Worm (Caenorhabditis elegans) whole organism, L4 larva: ENCODE measurements around the gene F57A8.7.
A peak's percentile ranks its signal among the peaks of the same experiment; 100 is the strongest.

Experiments
- F37D6.2 ChIP-seq: sonication (generic microtip); optimal IDR thresholded peaks from 2 replicates; lab custom pipeline; 2016; ENCODE audit warnings: mild to moderate bottlenecking, missing genetic modification characterization, missing compliant biosample characterization
- F49E8.2 ChIP-seq: sonication (generic microtip); optimal IDR thresholded peaks from 2 replicates; lab custom pipeline; 2016; ENCODE audit warnings: missing compliant biosample characterization, mild to moderate bottlenecking, missing genetic modification characterization, borderline replicate concordance
- R02D3.7 ChIP-seq: fragments of 150-350 bp; sonication (generic microtip); optimal IDR thresholded peaks from 3 replicates; lab custom pipeline; 2014; ENCODE audit warnings: missing biosample characterization, missing genetic modification characterization
- T20F7.1 ChIP-seq: fragments of 200-800 bp; sonication (Bioruptor generic); optimal IDR thresholded peaks from 2 replicates; lab custom pipeline; 2018; ENCODE audit warnings: mild to moderate bottlenecking, missing genetic modification characterization, missing compliant biosample characterization
- Y75B8A.6 ChIP-seq: fragments of 200-800 bp; sonication (Bioruptor generic); IDR thresholded peaks from 2 replicates; pipeline ENCODE4 v1.3.6; 2022; ENCODE audit warnings: missing genetic modification reagents, missing genetic modification characterization, missing compliant biosample characterization
- ZK337.2 ChIP-seq: fragments of 200-800 bp; sonication (Bioruptor generic); IDR thresholded peaks from 2 replicates; pipeline ENCODE4 v1.3.6; 2022; ENCODE audit warnings: missing genetic modification reagents, missing genetic modification characterization, missing compliant biosample characterization
- ama-1 ChIP-seq: fragments of 150-350 bp; optimal IDR thresholded peaks from 2 replicates; lab custom pipeline; 2014; ENCODE audit warnings: inconsistent platforms, mixed read lengths
- arid-1 ChIP-seq: fragments of 200-800 bp; sonication (Bioruptor generic); conservative IDR thresholded peaks from 2 replicates; pipeline ENCODE4 v1.3.6; 2022; ENCODE audit warnings: missing genetic modification reagents, missing genetic modification characterization, missing compliant biosample characterization
- ceh-20 ChIP-seq: fragments of 200-800 bp; sonication (Bioruptor generic); IDR thresholded peaks from 2 replicates; pipeline ENCODE4 v1.3.6; 2022; ENCODE audit warnings: missing genetic modification reagents, missing genetic modification characterization, missing compliant biosample characterization
- ceh-28 ChIP-seq: fragments of 150-350 bp; optimal IDR thresholded peaks from 2 replicates; lab custom pipeline; 2014; ENCODE audit warnings: missing biosample characterization, missing genetic modification reagents, missing genetic modification characterization
- ceh-32 ChIP-seq: sonication (generic microtip); optimal IDR thresholded peaks from 2 replicates; lab custom pipeline; 2016; ENCODE audit warnings: mild to moderate bottlenecking, missing genetic modification characterization, missing compliant biosample characterization; ENCODE audit not compliant: poor library complexity
- ceh-62 ChIP-seq: sonication (generic microtip); optimal IDR thresholded peaks from 2 replicates; lab custom pipeline; 2017; ENCODE audit warnings: missing biosample characterization, missing genetic modification characterization
- daf-12 ChIP-seq: fragments of 150-350 bp; optimal IDR thresholded peaks from 2 replicates; lab custom pipeline; 2014; ENCODE audit warnings: missing biosample characterization, missing genetic modification reagents, missing genetic modification characterization
- dmd-6 ChIP-seq: fragments of 200-800 bp; sonication (Bioruptor generic); IDR thresholded peaks from 2 replicates; pipeline ENCODE4 v1.3.6; 2022; ENCODE audit warnings: missing genetic modification reagents, missing genetic modification characterization, missing compliant biosample characterization
- dmd-8 ChIP-seq: fragments of 200-800 bp; sonication (Bioruptor generic); IDR thresholded peaks from 2 replicates; pipeline ENCODE4 v1.3.6; 2022; ENCODE audit warnings: missing genetic modification characterization, missing compliant biosample characterization
- dpl-1 ChIP-seq: fragments of 150-350 bp; optimal IDR thresholded peaks from 2 replicates; lab custom pipeline; 2014; ENCODE audit warnings: missing biosample characterization, missing genetic modification reagents, missing genetic modification characterization
- dve-1 ChIP-seq: sonication (generic microtip); optimal IDR thresholded peaks from 2 replicates; lab custom pipeline; 2017; ENCODE audit warnings: antibody characterized with exemption, mild to moderate bottlenecking, missing genetic modification characterization, missing compliant biosample characterization; ENCODE audit not compliant: insufficient read depth
- egl-27 ChIP-seq: sonication (generic microtip); optimal IDR thresholded peaks from 3 replicates; lab custom pipeline; 2017; ENCODE audit warnings: missing biosample characterization, missing genetic modification reagents, missing genetic modification characterization
- fkh-10 ChIP-seq: fragments of 150-350 bp; optimal IDR thresholded peaks from 2 replicates; lab custom pipeline; 2014; ENCODE audit warnings: missing biosample characterization, missing genetic modification reagents, missing genetic modification characterization
- fos-1 ChIP-seq: fragments of 150-350 bp; optimal IDR thresholded peaks from 2 replicates; lab custom pipeline; 2014; ENCODE audit warnings: missing biosample characterization, missing genetic modification characterization
- gei-8 ChIP-seq: fragments of 200-800 bp; sonication (Bioruptor generic); optimal IDR thresholded peaks from 2 replicates; lab custom pipeline; 2018; ENCODE audit warnings: mild to moderate bottlenecking, missing genetic modification characterization, missing compliant biosample characterization
- hlh-11 ChIP-seq: fragments of 200-800 bp; sonication (Bioruptor generic); optimal IDR thresholded peaks from 2 replicates; lab custom pipeline; 2018; ENCODE audit warnings: mild to moderate bottlenecking, missing genetic modification characterization, missing compliant biosample characterization
- hlh-30 ChIP-seq: sonication (generic microtip); optimal IDR thresholded peaks from 2 replicates; lab custom pipeline; 2017; ENCODE audit warnings: antibody characterized with exemption, mild to moderate bottlenecking, missing genetic modification characterization, missing compliant biosample characterization; ENCODE audit not compliant: insufficient read depth
- hmg-1.1 ChIP-seq: fragments of 200-800 bp; sonication (Bioruptor generic); IDR thresholded peaks from 2 replicates; pipeline ENCODE4 v1.3.6; 2022; ENCODE audit warnings: missing genetic modification reagents, missing genetic modification characterization, missing compliant biosample characterization
- jun-1 ChIP-seq: fragments of 150-350 bp; optimal IDR thresholded peaks from 2 replicates; lab custom pipeline; 2014; ENCODE audit warnings: missing biosample characterization, missing genetic modification reagents, missing genetic modification characterization
- lin-1 ChIP-seq: fragments of 200-800 bp; sonication (Bioruptor generic); IDR thresholded peaks from 2 replicates; pipeline ENCODE4 v1.3.6; 2022; ENCODE audit warnings: missing genetic modification reagents, missing genetic modification characterization, missing compliant biosample characterization
- lir-3 ChIP-seq: sonication (generic microtip); optimal IDR thresholded peaks from 2 replicates; lab custom pipeline; 2016; ENCODE audit warnings: mild to moderate bottlenecking, missing genetic modification characterization, missing compliant biosample characterization
- mdl-1 ChIP-seq, 2 experiments: fragments of 150-350 bp in 1 of 2; sonication (generic microtip) in 1 of 2; optimal IDR thresholded peaks; 2 replicates each; lab custom pipeline; 2014 to 2017; ENCODE audit warnings: missing biosample characterization in 2 of 2, missing genetic modification characterization in 2 of 2
- mes-2 ChIP-seq: sonication (generic microtip); optimal IDR thresholded peaks from 2 replicates; lab custom pipeline; 2016; ENCODE audit warnings: missing genotype, mild to moderate bottlenecking, missing genetic modification characterization, missing compliant biosample characterization; ENCODE audit not compliant: poor library complexity, severe bottlenecking
- mxl-2 ChIP-seq: fragments of 200-800 bp; sonication (Bioruptor generic); conservative IDR thresholded peaks from 2 replicates; pipeline ENCODE4 v1.3.6; 2022; ENCODE audit warnings: missing genetic modification reagents, missing genetic modification characterization, missing compliant biosample characterization
- nhr-11 ChIP-seq: fragments of 150-350 bp; optimal IDR thresholded peaks from 2 replicates; lab custom pipeline; 2014; ENCODE audit warnings: missing biosample characterization, missing genetic modification characterization
- nhr-111 ChIP-seq: fragments of 200-800 bp; sonication (Bioruptor generic); optimal IDR thresholded peaks from 2 replicates; lab custom pipeline; 2018; ENCODE audit warnings: mild to moderate bottlenecking, missing genetic modification characterization, missing compliant biosample characterization
- nhr-237 ChIP-seq: sonication (generic microtip); optimal IDR thresholded peaks from 2 replicates; lab custom pipeline; 2017; ENCODE audit warnings: missing biosample characterization, missing genetic modification characterization
- nhr-41 ChIP-seq: fragments of 200-800 bp; sonication (Bioruptor generic); IDR thresholded peaks from 2 replicates; pipeline ENCODE4 v1.3.6; 2022; ENCODE audit warnings: missing genetic modification reagents, missing genetic modification characterization, missing compliant biosample characterization
- nhr-42 ChIP-seq: fragments of 200-800 bp; sonication (Bioruptor generic); IDR thresholded peaks from 2 replicates; pipeline ENCODE4 v1.3.6; 2022; ENCODE audit warnings: missing genetic modification characterization, missing compliant biosample characterization
- nhr-6 ChIP-seq: fragments of 150-350 bp; optimal IDR thresholded peaks from 2 replicates; lab custom pipeline; 2014; ENCODE audit warnings: missing biosample characterization, missing genetic modification characterization
- nhr-76 ChIP-seq: fragments of 150-350 bp; optimal IDR thresholded peaks from 2 replicates; lab custom pipeline; 2014; ENCODE audit warnings: missing biosample characterization, missing genetic modification characterization
- nhr-77 ChIP-seq: fragments of 150-350 bp; optimal IDR thresholded peaks from 2 replicates; lab custom pipeline; 2014; ENCODE audit warnings: missing biosample characterization, missing genetic modification characterization
- php-3 ChIP-seq: fragments of 200-800 bp; sonication (Bioruptor generic); IDR thresholded peaks from 2 replicates; pipeline ENCODE4 v1.3.6; 2022; ENCODE audit warnings: missing genetic modification reagents, missing genetic modification characterization, missing compliant biosample characterization
- rbr-2 ChIP-seq: sonication (generic microtip); optimal IDR thresholded peaks from 2 replicates; lab custom pipeline; 2016; ENCODE audit warnings: missing genotype, missing genetic modification characterization, missing compliant biosample characterization
- sdz-12 ChIP-seq: fragments of 200-800 bp; sonication (Bioruptor generic); optimal IDR thresholded peaks from 2 replicates; lab custom pipeline; 2018; ENCODE audit warnings: mild to moderate bottlenecking, missing genetic modification characterization, missing compliant biosample characterization
- spr-3 ChIP-seq: fragments of 200-800 bp; sonication (Bioruptor generic); optimal IDR thresholded peaks from 2 replicates; lab custom pipeline; 2018; ENCODE audit warnings: mild to moderate bottlenecking, missing genetic modification characterization, missing compliant biosample characterization
- tag-97 ChIP-seq: fragments of 200-800 bp; sonication (Bioruptor generic); IDR thresholded peaks from 2 replicates; pipeline ENCODE4 v1.3.6; 2022; ENCODE audit warnings: missing genetic modification characterization, missing compliant biosample characterization
- tra-1 ChIP-seq: fragments of 200-800 bp; sonication (Bioruptor generic); IDR thresholded peaks from 2 replicates; pipeline ENCODE4 v1.3.6; 2022; ENCODE audit warnings: missing genetic modification reagents, missing genetic modification characterization, missing compliant biosample characterization
- unc-130 ChIP-seq: sonication (generic microtip); optimal IDR thresholded peaks from 2 replicates; lab custom pipeline; 2016; ENCODE audit warnings: missing genetic modification reagents, missing genetic modification characterization, missing compliant biosample characterization
- vab-7 ChIP-seq: fragments of 200-800 bp; sonication (Bioruptor generic); IDR thresholded peaks from 2 replicates; pipeline ENCODE4 v1.3.6; 2022; ENCODE audit warnings: missing genetic modification reagents, missing genetic modification characterization, missing compliant biosample characterization
- zfp-2 ChIP-seq: sonication (generic microtip); optimal IDR thresholded peaks from 2 replicates; lab custom pipeline; 2016; ENCODE audit warnings: mild to moderate bottlenecking, missing genetic modification characterization, missing compliant biosample characterization
- zfp-3 ChIP-seq: fragments of 200-800 bp; sonication (Bioruptor generic); conservative IDR thresholded peaks from 2 replicates; pipeline ENCODE4 v1.3.6; 2022; ENCODE audit warnings: missing genetic modification reagents, missing genetic modification characterization, missing compliant biosample characterization
- zip-11 ChIP-seq: fragments of 200-800 bp; sonication (Bioruptor generic); IDR thresholded peaks from 2 replicates; pipeline ENCODE4 v1.3.6; 2022; ENCODE audit warnings: missing genetic modification characterization, missing compliant biosample characterization
- zip-2 ChIP-seq: fragments of 150-350 bp; optimal IDR thresholded peaks from 2 replicates; lab custom pipeline; 2014; ENCODE audit warnings: missing biosample characterization, missing genetic modification characterization
- ztf-11 ChIP-seq: fragments of 150-350 bp; optimal IDR thresholded peaks from 2 replicates; lab custom pipeline; 2014; ENCODE audit warnings: missing biosample characterization, missing genetic modification characterization
- ztf-7 ChIP-seq: fragments of 150-350 bp; optimal IDR thresholded peaks from 2 replicates; lab custom pipeline; 2014; ENCODE audit warnings: missing biosample characterization, missing genetic modification characterization

Gene F57A8.7

DNA sequence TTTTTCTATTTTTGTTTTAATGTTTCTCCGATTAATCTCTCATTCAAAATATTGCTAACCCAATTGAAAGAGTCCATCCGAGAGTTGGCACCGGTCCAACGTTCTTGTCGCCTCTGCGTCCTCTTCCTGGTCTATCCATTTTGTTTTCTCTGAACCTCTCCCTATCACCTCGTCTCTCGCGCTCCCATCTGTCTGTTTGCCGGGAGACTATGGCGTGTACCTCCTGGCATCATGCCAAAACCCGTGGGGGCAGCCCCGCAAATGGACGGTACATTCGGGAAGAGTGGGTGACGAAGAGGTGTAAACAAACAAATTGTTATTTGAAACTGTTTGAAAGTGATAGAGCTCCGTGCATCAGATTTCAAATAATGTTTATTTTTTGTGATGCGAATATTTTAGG lies 39.3 kb upstream of the F57A8.7 start, which contains the start of gene T06E8.2 (continued):
- TF ChIP-seq lin-1 (no peak), php-3 (no peak), F49E8.2 (tag; lab: Kevin White, UChicago) (no peak), nhr-111 (GFP tag; lab: Kevin White, UChicago) (no peak), nhr-42 (no peak), spr-3 (no peak), rbr-2 (tag; lab: Kevin White, UChicago) (peak; percentile 26), dmd-8 (GFP tag; lab: Robert Waterston, UW) (no peak), mxl-2 (GFP tag; lab: Robert Waterston, UW) (no peak), dpl-1 (GFP tag; lab: Kevin White, UChicago) (peak; percentile 16), sdz-12 (GFP tag; lab: Kevin White, UChicago) (no peak), arid-1 (GFP tag; lab: Robert Waterston, UW) (no peak), vab-7 (GFP tag; lab: Robert Waterston, UW) (no peak), zfp-3 (GFP tag; lab: Robert Waterston, UW) (no peak), hlh-11 (tag; lab: Kevin White, UChicago) (peak; percentile 76), lir-3 (tag; lab: Kevin White, UChicago) (no peak), Y75B8A.6 (GFP tag; lab: Robert Waterston, UW) (no peak), mes-2 (tag; lab: Kevin White, UChicago) (peak; percentile 30), zip-2 (tag; lab: Kevin White, UChicago) (no peak), gei-8 (GFP tag; lab: Kevin White, UChicago) (no peak), zfp-2 (tag; lab: Kevin White, UChicago) (no peak), jun-1 (tag; lab: Kevin White, UChicago) (no peak), zip-11 (GFP tag; lab: Robert Waterston, UW) (no peak), ZK337.2 (GFP tag; lab: Robert Waterston, UW) (no peak), tag-97 (no peak), R02D3.7 (tag; lab: Kevin White, UChicago) (no peak), hmg-1.1 (GFP tag; lab: Robert Waterston, UW) (peak; percentile 27; the same call in 1 of the 2 replicates), nhr-41 (GFP tag; lab: Robert Waterston, UW) (no peak), nhr-76 (tag; lab: Kevin White, UChicago) (no peak), fos-1 (tag; lab: Kevin White, UChicago) (no peak), T20F7.1 (no peak), ama-1 (lab: Kevin White, UChicago) (no peak), fkh-10 (GFP tag; lab: Kevin White, UChicago) (no peak), dmd-6 (peak; percentile 54), unc-130 (GFP tag; lab: Kevin White, UChicago) (no peak), nhr-6 (tag; lab: Kevin White, UChicago) (peak; percentile 72), F37D6.2 (tag; lab: Kevin White, UChicago) (no peak), nhr-237 (tag; lab: Kevin White, UChicago) (no peak), nhr-77 (tag; lab: Kevin White, UChicago) (no peak), ceh-62 (tag; lab: Kevin White, UChicago) (no peak), ztf-11 (no peak), mdl-1 (tag; optimal IDR thresholded peaks at IDR 0.05; lab: Kevin White, UChicago) (peak in 1 of 2 experiments; percentile 69), tra-1 (GFP tag; lab: Robert Waterston, UW) (0 out of 2 replicates have a peak, but pooled peaks have one; percentile 45), nhr-11 (tag; lab: Kevin White, UChicago) (peak; percentile 43), ceh-20 (GFP tag; lab: Robert Waterston, UW) (0 out of 2 replicates have a peak, but pooled peaks have one; percentile 27), ztf-7 (tag; lab: Kevin White, UChicago) (no peak), egl-27 (tag; lab: Kevin White, UChicago) (no peak), ceh-32 (tag; lab: Kevin White, UChicago) (no peak), dve-1 (peak; percentile 69), daf-12 (tag; lab: Kevin White, UChicago) (no peak), hlh-30 (tag; lab: Kevin White, UChicago) (peak; percentile 82), ceh-28 (tag; lab: Kevin White, UChicago) (no peak)
